Worm (Caenorhabditis elegans) whole organism, early embryonic: ENCODE measurements around the gene nhr-135.
"Not testable (repeated sequence)": the region's sequence is repeated elsewhere in the genome, so short reads cannot be mapped to it uniquely, and the experiment has no call there.

Source experiments
- B0310.2 ChIP-seq: sonication (generic microtip); optimal IDR thresholded peaks from 2 replicates; lab custom pipeline; 2016; ENCODE audit warnings: mild to moderate bottlenecking, missing genetic modification characterization, missing compliant biosample characterization
- F13C5.2 ChIP-seq: sonication (generic microtip); optimal IDR thresholded peaks from 2 replicates; lab custom pipeline; 2017; ENCODE audit warnings: mild to moderate bottlenecking, missing genetic modification characterization, inconsistent platforms, missing compliant biosample characterization
- aly-1 ChIP-seq: sonication (generic microtip); optimal IDR thresholded peaks from 2 replicates; lab custom pipeline; 2016; ENCODE audit warnings: missing genetic modification characterization, missing compliant biosample characterization
- ama-1 ChIP-seq: fragments of 150-350 bp; optimal IDR thresholded peaks from 2 replicates; lab custom pipeline; 2014
- ceh-13 ChIP-seq: fragments of 200-800 bp; sonication (Bioruptor generic); optimal IDR thresholded peaks from 2 replicates; lab custom pipeline; 2018; ENCODE audit warnings: mild to moderate bottlenecking, missing genetic modification characterization, missing compliant biosample characterization
- ceh-36 ChIP-seq: sonication (generic microtip); optimal IDR thresholded peaks from 2 replicates; lab custom pipeline; 2016; ENCODE audit warnings: missing genetic modification characterization, inconsistent platforms, missing compliant biosample characterization
- ets-7 ChIP-seq: sonication (generic microtip); optimal IDR thresholded peaks from 2 replicates; lab custom pipeline; 2016; ENCODE audit warnings: missing genotype, missing genetic modification characterization, missing compliant biosample characterization
- flt-1 ChIP-seq: fragments of 200-800 bp; sonication (Bioruptor generic); IDR thresholded peaks from 2 replicates; pipeline ENCODE4 v1.3.6; 2022; ENCODE audit warnings: missing genetic modification characterization, missing compliant biosample characterization
- hmbx-1 ChIP-seq: sonication (generic microtip); optimal IDR thresholded peaks from 2 replicates; lab custom pipeline; 2016; ENCODE audit warnings: mild to moderate bottlenecking, missing genetic modification characterization, missing compliant biosample characterization
- hmg-4 ChIP-seq: fragments of 200-800 bp; sonication (Bioruptor generic); optimal IDR thresholded peaks from 2 replicates; lab custom pipeline; 2018; ENCODE audit warnings: mild to moderate bottlenecking, missing genetic modification characterization, missing compliant biosample characterization
- hnd-1 ChIP-seq: sonication (generic microtip); optimal IDR thresholded peaks from 2 replicates; lab custom pipeline; 2016; ENCODE audit warnings: missing genetic modification characterization, missing compliant biosample characterization
- pes-1 ChIP-seq: fragments of 200-800 bp; sonication (Bioruptor generic); IDR thresholded peaks from 2 replicates; pipeline ENCODE4 v1.3.6; 2022; ENCODE audit warnings: missing genetic modification reagents, missing genetic modification characterization, missing compliant biosample characterization
- scrt-1 ChIP-seq: fragments of 200-800 bp; sonication (Bioruptor generic); IDR thresholded peaks from 2 replicates; pipeline ENCODE4 v1.3.6; 2022; ENCODE audit warnings: missing genetic modification characterization, missing compliant biosample characterization
- sea-1 ChIP-seq: fragments of 200-800 bp; sonication (Bioruptor generic); conservative IDR thresholded peaks from 2 replicates; pipeline ENCODE4 v1.3.6; 2022; ENCODE audit warnings: missing genetic modification characterization, missing compliant biosample characterization
- tbx-11 ChIP-seq: fragments of 200-800 bp; sonication (Bioruptor generic); IDR thresholded peaks from 2 replicates; pipeline ENCODE4 v1.3.6; 2022; ENCODE audit warnings: missing genetic modification characterization, missing compliant biosample characterization
- tbx-37 ChIP-seq: fragments of 200-800 bp; sonication (Bioruptor generic); conservative IDR thresholded peaks from 2 replicates; pipeline ENCODE4 v1.3.6; 2022; ENCODE audit warnings: missing genetic modification reagents, missing genetic modification characterization, missing compliant biosample characterization
- tra-4 ChIP-seq: sonication (generic microtip); optimal IDR thresholded peaks from 2 replicates; lab custom pipeline; 2017; ENCODE audit warnings: missing genetic modification characterization, missing compliant biosample characterization

Gene nhr-135

DNA sequence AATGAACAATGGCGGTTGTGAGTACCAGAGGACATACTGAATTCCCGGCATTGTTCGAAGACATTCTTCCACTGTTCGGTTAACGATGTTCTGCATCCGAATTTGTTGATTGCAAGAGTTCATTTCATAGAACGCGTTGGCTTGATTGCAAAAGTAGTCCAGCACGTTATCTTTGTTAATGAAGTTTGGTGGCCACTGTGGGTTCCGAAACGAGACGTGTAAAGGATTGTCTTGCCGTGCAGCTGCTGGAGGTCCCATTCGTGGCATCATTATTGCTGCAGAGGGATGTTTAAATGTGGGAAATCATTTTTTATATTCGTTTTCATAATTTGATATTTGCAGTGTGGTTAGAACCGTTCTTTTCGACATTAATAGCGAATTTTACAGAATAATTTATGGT, 34.2 kb downstream of the nhr-135 start, which contains the start of gene mdt-6:
Gene mdt-6 (minus strand): TSS at position 275 of the 400 bp plus-strand sequence.
- no peak for TF ChIP-seq tbx-37 (GFP tag; lab: Robert Waterston, UW)
- no peak for TF ChIP-seq flt-1 (GFP tag; lab: Robert Waterston, UW)
- no peak for TF ChIP-seq scrt-1 (GFP tag; lab: Robert Waterston, UW)
- TF ChIP-seq ceh-36 (tag; lab: Kevin White, UChicago): no peak
- TF ChIP-seq sea-1 (GFP tag; lab: Robert Waterston, UW): no peak

DNA sequence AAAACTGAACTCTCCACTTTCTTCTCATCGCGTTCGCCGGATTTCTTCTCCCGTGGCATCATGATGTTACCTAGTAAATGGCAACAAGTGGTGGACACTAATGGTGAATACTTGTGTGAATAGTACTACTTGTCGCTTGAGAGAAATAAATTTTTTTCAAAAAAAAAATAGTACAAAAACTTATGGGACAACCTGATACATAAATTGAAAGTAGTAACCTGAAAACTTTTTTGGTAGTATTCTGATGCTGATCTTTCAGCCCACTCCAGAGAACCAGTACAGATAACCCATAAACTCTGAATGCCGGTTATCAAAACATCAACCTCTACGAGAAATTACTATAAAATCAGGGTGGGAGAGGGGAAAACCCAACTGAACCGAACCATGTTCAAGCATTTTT, 35.8 kb downstream of the nhr-135 start, which contains the start of gene Y57E12AL.2:
Gene Y57E12AL.2 (plus strand): TSS at position 301 of the 400 bp plus-strand sequence.
- TF ChIP-seq flt-1 (GFP tag; lab: Robert Waterston, UW); sea-1 (GFP tag; lab: Robert Waterston, UW); ceh-36 (tag; lab: Kevin White, UChicago): not testable (repeated sequence)

DNA sequence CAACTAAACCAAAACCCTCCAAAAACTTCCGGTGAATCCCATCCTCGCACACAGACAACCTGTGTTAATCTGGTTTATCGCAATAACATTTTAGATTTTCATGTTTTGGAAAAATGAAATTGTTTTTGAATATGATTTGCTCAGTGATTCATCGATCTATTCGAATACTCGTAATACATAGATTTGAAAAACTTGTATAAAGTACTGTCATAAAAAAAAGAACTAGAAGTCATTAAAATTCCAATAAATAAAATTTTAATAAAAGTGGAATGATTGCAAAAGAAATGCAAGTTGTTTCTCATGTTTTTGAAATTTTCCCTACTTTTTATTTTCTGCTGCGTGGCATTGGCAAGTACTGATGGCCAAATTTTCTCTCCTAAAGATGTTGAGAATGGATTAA, 39.0 kb downstream of the nhr-135 start, which contains the start of gene spig-8:
Gene spig-8 (plus strand): TSS at position 301 of the 400 bp plus-strand sequence.
- no peak for TF ChIP-seq hmbx-1 (tag; lab: Kevin White, UChicago)
- no peak for TF ChIP-seq ama-1 (lab: Kevin White, UChicago)
- no peak for TF ChIP-seq sea-1 (GFP tag; lab: Robert Waterston, UW)
- TF ChIP-seq ets-7 (tag; lab: Kevin White, UChicago): no peak
- TF ChIP-seq tbx-11 (GFP tag; lab: Robert Waterston, UW): no peak
- TF ChIP-seq tra-4 (tag; lab: Kevin White, UChicago): no peak
- no peak for TF ChIP-seq scrt-1 (GFP tag; lab: Robert Waterston, UW)
- TF ChIP-seq pes-1 (GFP tag; lab: Robert Waterston, UW): no peak
- no peak for TF ChIP-seq F13C5.2 (tag; lab: Kevin White, UChicago)
- no peak for TF ChIP-seq ceh-36 (tag; lab: Kevin White, UChicago)
- TF ChIP-seq B0310.2 (tag; lab: Kevin White, UChicago): no peak
- TF ChIP-seq hmg-4 (GFP tag; lab: Kevin White, UChicago): no peak
- TF ChIP-seq hnd-1 (tag; lab: Kevin White, UChicago): no peak
- TF ChIP-seq ceh-13: no peak
- no peak for TF ChIP-seq flt-1 (GFP tag; lab: Robert Waterston, UW)
- no peak for TF ChIP-seq aly-1
- no peak for TF ChIP-seq tbx-37 (GFP tag; lab: Robert Waterston, UW)

DNA sequence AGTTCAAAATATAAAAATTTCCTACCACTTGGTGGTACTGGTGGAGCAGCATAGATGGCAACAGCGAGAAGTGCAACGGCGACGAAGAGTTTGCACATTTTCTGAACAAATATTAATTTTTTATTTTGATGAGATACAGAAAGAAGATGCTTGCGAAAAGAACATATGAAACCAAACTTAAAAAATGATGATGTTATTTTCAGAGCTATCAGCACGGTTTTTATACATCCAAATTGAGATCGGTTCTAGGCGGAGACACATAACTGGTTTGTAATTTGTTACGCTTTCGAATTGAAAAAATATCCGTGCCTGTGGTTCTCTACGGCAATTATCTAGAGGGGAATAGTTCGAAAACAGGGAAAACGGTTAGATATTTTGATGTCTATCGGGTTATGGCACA, 40.5 kb downstream of the nhr-135 start, which contains the start of gene txt-17:
Gene txt-17 (minus strand): TSS at position 101 of the 400 bp plus-strand sequence.
- TF ChIP-seq ets-7 (tag; lab: Kevin White, UChicago): no peak
- no peak for TF ChIP-seq scrt-1 (GFP tag; lab: Robert Waterston, UW)
- no peak for TF ChIP-seq hnd-1 (tag; lab: Kevin White, UChicago)
- TF ChIP-seq F13C5.2 (tag; lab: Kevin White, UChicago): no peak
- no peak for TF ChIP-seq tbx-37 (GFP tag; lab: Robert Waterston, UW)
- TF ChIP-seq ceh-36 (tag; lab: Kevin White, UChicago): no peak
- TF ChIP-seq ceh-13: no peak
- no peak for TF ChIP-seq aly-1
- TF ChIP-seq pes-1 (GFP tag; lab: Robert Waterston, UW): no peak
- no peak for TF ChIP-seq flt-1 (GFP tag; lab: Robert Waterston, UW)
- TF ChIP-seq tbx-11 (GFP tag; lab: Robert Waterston, UW): no peak
- TF ChIP-seq B0310.2 (tag; lab: Kevin White, UChicago): no peak
- no peak for TF ChIP-seq ama-1 (lab: Kevin White, UChicago)
- no peak for TF ChIP-seq tra-4 (tag; lab: Kevin White, UChicago)

DNA sequence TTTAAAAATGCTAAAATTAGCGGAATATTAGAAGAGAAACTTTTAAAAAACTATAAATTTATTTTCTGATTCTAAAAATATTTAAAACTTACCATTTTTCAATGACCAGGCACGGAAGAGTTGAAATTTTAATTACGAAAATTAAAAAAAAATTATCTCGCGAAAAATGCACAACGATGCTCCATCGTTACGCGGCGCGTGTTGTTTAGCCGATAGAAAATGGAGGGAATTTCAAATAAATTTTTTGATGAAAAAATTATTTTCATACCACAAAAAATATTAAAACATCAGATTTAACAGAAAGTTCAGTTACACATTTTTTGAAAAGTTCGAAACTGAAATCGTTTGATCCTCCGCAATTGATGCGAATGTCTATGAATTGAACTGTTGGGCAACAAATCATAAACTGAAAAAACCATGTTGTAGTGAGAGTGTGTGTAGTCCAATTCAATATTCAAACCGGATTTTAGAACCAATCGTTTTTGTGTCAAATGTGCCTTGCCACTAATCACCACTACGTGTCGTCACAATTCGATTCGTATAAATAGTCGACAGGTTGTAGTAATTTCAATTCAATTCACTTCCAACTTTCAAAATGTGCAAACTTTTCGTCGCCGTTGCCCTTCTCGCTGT, 42.3 kb downstream of the nhr-135 start, which contains the start of the genes tofu-2 and spig-1:
Gene tofu-2 (minus strand): TSS at position 116 of the 633 bp plus-strand sequence.
Gene spig-1 (plus strand): TSS at position 583 of the 633 bp plus-strand sequence.
- TF ChIP-seq hnd-1 (tag; lab: Kevin White, UChicago) (no peak), tra-4 (tag; lab: Kevin White, UChicago) (no peak), aly-1 (no peak), ets-7 (tag; lab: Kevin White, UChicago) (no peak), tbx-11 (GFP tag; lab: Robert Waterston, UW) (no peak)

DNA sequence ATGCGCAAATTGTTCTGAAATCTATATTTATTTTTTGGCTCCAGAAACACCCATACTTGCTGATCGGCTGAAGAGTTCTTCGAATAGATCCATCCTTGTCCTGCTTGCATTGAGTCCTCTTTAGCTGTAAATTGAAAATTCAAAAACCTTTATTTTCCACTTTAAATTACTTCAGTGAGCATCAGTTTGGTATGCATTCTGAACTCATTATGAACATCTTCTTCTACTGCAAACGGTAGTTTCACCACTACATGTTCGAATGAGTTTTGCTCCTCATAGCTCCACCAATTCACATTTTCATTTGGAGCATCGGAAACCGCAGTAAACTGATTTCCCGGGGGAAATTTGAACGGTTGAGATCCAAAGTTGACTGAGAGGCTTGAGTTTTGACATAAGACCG, 43.4 kb downstream of the nhr-135 start:
- TF ChIP-seq scrt-1 (GFP tag; lab: Robert Waterston, UW) (no peak), hmg-4 (GFP tag; lab: Kevin White, UChicago) (no peak), ets-7 (tag; lab: Kevin White, UChicago) (no peak), hnd-1 (tag; lab: Kevin White, UChicago) (no peak), tra-4 (tag; lab: Kevin White, UChicago) (no peak), ceh-36 (tag; lab: Kevin White, UChicago) (no peak), ceh-13 (no peak), sea-1 (GFP tag; lab: Robert Waterston, UW) (no peak), flt-1 (GFP tag; lab: Robert Waterston, UW) (no peak), ama-1 (lab: Kevin White, UChicago) (no peak), pes-1 (GFP tag; lab: Robert Waterston, UW) (no peak)

DNA sequence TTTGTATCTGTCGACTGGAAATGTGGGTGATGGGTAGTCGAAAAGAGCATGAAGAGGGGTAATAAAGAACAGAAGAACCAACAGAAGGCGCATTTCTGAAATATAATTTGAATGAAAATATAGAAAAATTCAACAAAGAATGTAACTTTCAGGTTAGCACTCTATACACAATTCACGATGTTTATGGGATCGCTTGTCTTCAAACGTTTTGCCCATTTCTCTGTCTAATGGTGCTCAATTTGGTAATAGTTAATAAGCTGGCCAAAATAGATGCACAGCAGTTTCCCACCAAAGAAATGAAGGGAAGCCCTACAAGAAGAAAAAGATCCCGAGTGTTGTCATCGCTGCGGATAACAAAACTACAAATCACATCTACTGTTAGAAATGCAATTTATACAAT, 46.1 kb downstream of the nhr-135 start, which contains the start of gene F20A1.8:
Gene F20A1.8 (minus strand): TSS at position 101 of the 400 bp plus-strand sequence.
- TF ChIP-seq F13C5.2 (tag; lab: Kevin White, UChicago) (no peak), scrt-1 (GFP tag; lab: Robert Waterston, UW) (no peak), tbx-11 (GFP tag; lab: Robert Waterston, UW) (no peak), B0310.2 (tag; lab: Kevin White, UChicago) (no peak), ceh-36 (tag; lab: Kevin White, UChicago) (no peak), ets-7 (tag; lab: Kevin White, UChicago) (no peak), hmg-4 (GFP tag; lab: Kevin White, UChicago) (no peak)
